Fruit fly (Drosophila melanogaster) whole organism, embryonic: ENCODE data around the gene CG14818.

ENCODE experiments used
- CG13296 ChIP-seq: fragments of 200-800 bp; sonication (Bioruptor generic); optimal IDR thresholded peaks from 3 replicates; lab custom pipeline; 2018; ENCODE audit warnings: missing biosample characterization, mild to moderate bottlenecking, missing genetic modification characterization
- CG2129 ChIP-seq: fragments of 200-800 bp; sonication (Bioruptor generic); IDR thresholded peaks from 2 replicates; pipeline ENCODE4 v1.3.6; 2022; ENCODE audit warnings: missing biosample characterization, missing genetic modification characterization; ENCODE audit not compliant: partially characterized antibody
- CG31441 ChIP-seq: fragments of 200-800 bp; sonication (Bioruptor generic); IDR thresholded peaks from 2 replicates; pipeline ENCODE4 v1.3.6; 2022; ENCODE audit warnings: missing biosample characterization, missing genetic modification characterization
- CG8478 ChIP-seq: fragments of >200 bp; optimal IDR thresholded peaks from 2 replicates; lab custom pipeline; 2018
- Dll ChIP-seq: fragments of 200-800 bp; sonication (Bioruptor generic); IDR thresholded peaks from 4 replicates; pipeline ENCODE4 v1.3.6; 2022; ENCODE audit warnings: missing biosample characterization, missing genetic modification characterization; ENCODE audit not compliant: partially characterized antibody
- NC2β ChIP-seq: fragments of 200-800 bp; sonication (Bioruptor generic); optimal IDR thresholded peaks from 2 replicates; lab custom pipeline; 2016; ENCODE audit warnings: missing biosample characterization, missing genetic modification characterization
- cad ChIP-seq: fragments of >200 bp; optimal IDR thresholded peaks from 2 replicates; lab custom pipeline; 2017; ENCODE audit warnings: missing biosample characterization, missing genetic modification characterization
- cato ChIP-seq: fragments of 200-800 bp; sonication (Bioruptor generic); optimal IDR thresholded peaks from 2 replicates; lab custom pipeline; 2016; ENCODE audit warnings: missing biosample characterization, missing genetic modification characterization, borderline replicate concordance
- fd102C ChIP-seq: fragments of 200-800 bp; sonication (Bioruptor generic); optimal IDR thresholded peaks from 2 replicates; lab custom pipeline; 2018; ENCODE audit warnings: missing biosample characterization, mild to moderate bottlenecking, missing genetic modification characterization, moderate library complexity
- fru ChIP-seq: fragments of >200 bp; optimal IDR thresholded peaks from 2 replicates; lab custom pipeline; 2017
- pan ChIP-seq, 4 experiments: fragments of >200 bp in 3 of 4; fragments of 200-800 bp in 1 of 4; sonication (Bioruptor generic) in 1 of 4; optimal IDR thresholded peaks in 3 of 4; IDR thresholded peaks in 1 of 4; 2 replicates each; pipeline versions ENCODE4 v1.3.6 to Lab custom; 2017 to 2022; ENCODE audit warnings: missing biosample characterization in 2 of 4, missing genetic modification characterization in 2 of 4, mixed read lengths in 1 of 4
- tin ChIP-seq: fragments of 200-800 bp; sonication (Bioruptor generic); optimal IDR thresholded peaks from 3 replicates; lab custom pipeline; 2016; ENCODE audit warnings: missing biosample characterization, missing genetic modification characterization

DNA sequence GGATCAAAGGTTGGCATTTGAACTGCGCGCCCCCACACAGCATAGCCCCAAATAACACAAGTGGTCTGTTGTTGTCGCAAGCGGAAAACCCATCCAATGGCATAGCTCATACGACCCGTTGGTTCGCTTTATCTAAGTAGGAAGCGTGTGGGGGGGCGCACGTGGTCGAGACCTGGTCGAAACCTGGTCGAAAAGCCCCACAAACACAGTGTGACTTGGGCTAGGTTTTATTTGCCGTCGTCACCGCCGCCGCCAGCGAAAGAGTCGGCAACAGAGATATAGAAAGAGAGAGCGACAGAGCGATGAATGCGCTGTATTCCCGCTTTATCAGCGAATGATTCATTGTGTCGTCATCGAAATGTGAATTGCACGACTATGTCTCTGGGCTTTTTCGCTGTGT is 36.7 kb downstream of the CG14818 start:
- no peak for TF ChIP-seq NC2β (GFP tag; lab: Kevin White, UChicago)
- no peak for TF ChIP-seq cad (GFP tag; lab: Kevin White, UChicago)
- TF ChIP-seq cato (GFP tag; lab: Kevin White, UChicago): no peak
- no peak for TF ChIP-seq CG31441 (GFP tag; lab: Robert Waterston, UW)
- TF ChIP-seq fd102C: no peak
- TF ChIP-seq tin (GFP tag; lab: Kevin White, UChicago): no peak
- TF ChIP-seq fru (lab: Kevin White, UChicago): no peak
- TF ChIP-seq CG13296: no peak
- TF ChIP-seq Dll (GFP tag; lab: Robert Waterston, UW): no peak
- no peak for TF ChIP-seq CG8478 (lab: Kevin White, UChicago)
- no peak for TF ChIP-seq CG2129 (GFP tag; lab: Robert Waterston, UW)
- TF ChIP-seq pan (optimal IDR thresholded peaks at IDR 0.05; lab: Kevin White, UChicago): no peak
- no peak for TF ChIP-seq pan (GFP tag; optimal IDR thresholded peaks at IDR 0.05 in 1 of 2, IDR thresholded peaks at IDR 0.05 in 1 of 2)
